Worm (Caenorhabditis elegans) whole organism, late embryonic: ENCODE results near the gene elpc-4.

ENCODE experiments used
- pqm-1 ChIP-seq: sonication (generic microtip); optimal IDR thresholded peaks from 2 replicates; lab custom pipeline; 2016; ENCODE audit warnings: missing genetic modification characterization, missing compliant biosample characterization
- sox-4 ChIP-seq: sonication (generic microtip); optimal IDR thresholded peaks from 2 replicates; lab custom pipeline; 2017; ENCODE audit warnings: mild to moderate bottlenecking, missing genetic modification characterization, inconsistent platforms, missing compliant biosample characterization

DNA sequence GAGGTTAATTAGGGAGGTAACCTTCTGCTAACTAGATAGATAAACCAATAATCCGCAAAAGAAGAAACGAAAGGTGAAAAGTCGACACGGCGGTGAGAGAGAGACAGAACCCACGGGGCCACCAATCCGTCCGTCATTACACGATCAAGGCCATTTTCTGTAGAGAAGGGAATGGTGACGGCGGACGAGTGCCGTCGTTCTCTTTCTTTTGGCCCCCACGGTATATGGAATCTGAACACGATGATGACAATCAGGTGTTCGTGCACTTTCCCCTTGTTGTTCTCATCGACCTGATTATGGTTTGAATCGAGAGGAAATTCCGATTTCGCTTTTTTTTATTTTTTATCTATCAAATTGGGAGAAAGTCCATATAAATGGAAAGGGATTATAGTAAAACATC lies 7.4 kb upstream of the elpc-4 start:
- no peak for TF ChIP-seq pqm-1 (tag; lab: Kevin White, UChicago)
- no peak for TF ChIP-seq sox-4 (tag; lab: Kevin White, UChicago)
